Worm (Caenorhabditis elegans) whole organism, L2 larva: ENCODE data around the gene phlp-2.

Source experiments
- aly-2 ChIP-seq: fragments of 150-350 bp; optimal IDR thresholded peaks from 2 replicates; lab custom pipeline; 2014; ENCODE audit warnings: missing biosample characterization, missing genetic modification characterization
- ama-1 ChIP-seq: fragments of 150-350 bp; optimal IDR thresholded peaks from 2 replicates; lab custom pipeline; 2018; ENCODE audit warnings: inconsistent platforms
- crh-2 ChIP-seq: sonication (generic microtip); optimal IDR thresholded peaks from 2 replicates; lab custom pipeline; 2017; ENCODE audit warnings: missing biosample characterization, missing genetic modification characterization
- mdl-1 ChIP-seq, 2 experiments: fragments of 150-350 bp in 1 of 2; sonication (generic microtip) in 1 of 2; optimal IDR thresholded peaks; 2 replicates each; lab custom pipeline; 2017; ENCODE audit warnings: missing biosample characterization in 2 of 2, missing genetic modification characterization in 2 of 2
- nhr-10 ChIP-seq: sonication (generic microtip); optimal IDR thresholded peaks from 2 replicates; lab custom pipeline; 2017; ENCODE audit warnings: missing biosample characterization, missing genetic modification characterization
- nhr-129 ChIP-seq: fragments of 150-350 bp; optimal IDR thresholded peaks from 2 replicates; lab custom pipeline; 2014; ENCODE audit warnings: missing biosample characterization, missing genetic modification characterization
- nhr-23 ChIP-seq: fragments of 150-350 bp; optimal IDR thresholded peaks from 2 replicates; lab custom pipeline; 2014; ENCODE audit warnings: missing biosample characterization, missing genetic modification reagents, missing genetic modification characterization
- nhr-6 ChIP-seq: fragments of 150-350 bp; optimal IDR thresholded peaks from 2 replicates; lab custom pipeline; 2014; ENCODE audit warnings: missing biosample characterization, missing genetic modification characterization
- peb-1 ChIP-seq: fragments of 150-350 bp; optimal IDR thresholded peaks from 2 replicates; lab custom pipeline; 2014; ENCODE audit warnings: missing biosample characterization, missing genetic modification characterization
- unc-39 ChIP-seq: fragments of 150-350 bp; optimal IDR thresholded peaks from 2 replicates; lab custom pipeline; 2014; ENCODE audit warnings: missing biosample characterization, missing genetic modification characterization
- unc-62 ChIP-seq: fragments of 150-350 bp; optimal IDR thresholded peaks from 2 replicates; lab custom pipeline; 2014; ENCODE audit warnings: missing biosample characterization, missing genetic modification reagents, missing genetic modification characterization
- ztf-1 ChIP-seq: fragments of 200-800 bp; sonication (Bioruptor generic); conservative IDR thresholded peaks from 2 replicates; pipeline ENCODE4 v1.3.6; 2022; ENCODE audit warnings: missing genetic modification characterization, missing compliant biosample characterization
- ztf-11 ChIP-seq: sonication (generic microtip); optimal IDR thresholded peaks from 2 replicates; lab custom pipeline; 2017; ENCODE audit warnings: missing biosample characterization, missing genetic modification characterization

- TF ChIP-seq nhr-129 (tag; lab: Kevin White, UChicago) (no peak), nhr-23 (tag; lab: Kevin White, UChicago) (no peak), ama-1 (lab: Kevin White, UChicago) (no peak), mdl-1 (tag; optimal IDR thresholded peaks at IDR 0.05; lab: Kevin White, UChicago) (no peak), nhr-6 (tag; lab: Kevin White, UChicago) (no peak), nhr-10 (tag; lab: Kevin White, UChicago) (no peak), ztf-1 (GFP tag; lab: Robert Waterston, UW) (no peak), unc-62 (GFP tag; lab: Kevin White, UChicago) (no peak), aly-2 (no peak), ztf-11 (tag; lab: Kevin White, UChicago) (no peak), unc-39 (tag; lab: Kevin White, UChicago) (no peak), peb-1 (no peak), crh-2 (tag; lab: Kevin White, UChicago) (no peak)
Observed at ce11 chrIII:4176109-4176596, 33.1 kb upstream of the phlp-2 start, which contains the start of the genes hrde-1 and C16C10.13.
